Fruit fly (Drosophila melanogaster) whole organism, pupa: ENCODE data around the gene CG6966.

ENCODE experiments used
- CG10348 ChIP-seq: fragments of 200-800 bp; sonication (Bioruptor generic); IDR thresholded peaks from 2 replicates; pipeline ENCODE4 v1.3.6; 2022; ENCODE audit warnings: missing biosample characterization, missing genetic modification characterization
- CG12605 ChIP-seq: fragments of 200-800 bp; sonication (Bioruptor generic); IDR thresholded peaks from 2 replicates; pipeline ENCODE4 v1.3.6; 2022; ENCODE audit warnings: missing biosample characterization, missing genetic modification characterization
- CG13204 ChIP-seq: fragments of 200-800 bp; sonication (Bioruptor generic); optimal IDR thresholded peaks from 2 replicates; lab custom pipeline; 2018; ENCODE audit warnings: missing biosample characterization, mild to moderate bottlenecking, missing genetic modification characterization, moderate library complexity
- CG14655 ChIP-seq: fragments of 200-800 bp; sonication (Bioruptor generic); optimal IDR thresholded peaks from 3 replicates; lab custom pipeline; 2017; ENCODE audit warnings: mild to moderate bottlenecking, missing biosample characterization, missing genetic modification reagents, missing genetic modification characterization
- CG15710 ChIP-seq: fragments of 200-800 bp; sonication (Bioruptor generic); optimal IDR thresholded peaks from 2 replicates; lab custom pipeline; 2018; ENCODE audit warnings: missing biosample characterization, mild to moderate bottlenecking, missing genetic modification characterization, moderate library complexity
- CG17806 ChIP-seq: fragments of 200-800 bp; sonication (Bioruptor generic); optimal IDR thresholded peaks from 2 replicates; lab custom pipeline; 2018; ENCODE audit warnings: missing biosample characterization, mild to moderate bottlenecking, missing genetic modification characterization, moderate library complexity
- CG32121 ChIP-seq: fragments of 200-800 bp; sonication (Bioruptor generic); IDR thresholded peaks from 2 replicates; pipeline ENCODE4 v1.3.6; 2022; ENCODE audit warnings: missing biosample characterization, missing genetic modification characterization
- CG34367 ChIP-seq: fragments of 200-800 bp; sonication (Bioruptor generic); optimal IDR thresholded peaks from 2 replicates; lab custom pipeline; 2018; ENCODE audit warnings: missing biosample characterization, mild to moderate bottlenecking, missing genetic modification characterization
- CG4496 ChIP-seq: fragments of 200-800 bp; sonication (Bioruptor generic); IDR thresholded peaks from 3 replicates; pipeline ENCODE4 v1.3.6; 2022; ENCODE audit warnings: missing biosample characterization, missing genetic modification characterization
- CG8159 ChIP-seq: fragments of 200-800 bp; sonication (Bioruptor generic); optimal IDR thresholded peaks from 3 replicates; lab custom pipeline; 2018; ENCODE audit warnings: missing biosample characterization, mild to moderate bottlenecking, missing genetic modification characterization, moderate library complexity
- CG8301 ChIP-seq: fragments of 200-800 bp; sonication (Bioruptor generic); optimal IDR thresholded peaks from 2 replicates; lab custom pipeline; 2018; ENCODE audit warnings: missing biosample characterization, mild to moderate bottlenecking, missing genetic modification characterization
- CG9948 ChIP-seq: fragments of 200-800 bp; sonication (Bioruptor generic); optimal IDR thresholded peaks from 2 replicates; lab custom pipeline; 2018; ENCODE audit warnings: missing biosample characterization, mild to moderate bottlenecking, missing genetic modification characterization, moderate library complexity
- D1 ChIP-seq: fragments of 200-800 bp; sonication (Bioruptor generic); optimal IDR thresholded peaks from 2 replicates; lab custom pipeline; 2018; ENCODE audit warnings: missing biosample characterization, mild to moderate bottlenecking, missing genetic modification characterization, moderate library complexity
- EcR ChIP-seq: fragments of 200-800 bp; sonication (Bioruptor generic); optimal IDR thresholded peaks from 3 replicates; lab custom pipeline; 2019; ENCODE audit warnings: missing biosample characterization, missing genetic modification characterization, mild to moderate bottlenecking, moderate library complexity, missing genetic modification reagents
- Ets98B ChIP-seq: fragments of 200-800 bp; sonication (Bioruptor generic); IDR thresholded peaks from 2 replicates; pipeline ENCODE4 v1.3.6; 2022; ENCODE audit warnings: missing biosample characterization, missing genetic modification characterization
- Pif1A ChIP-seq: fragments of 200-800 bp; sonication (Bioruptor generic); optimal IDR thresholded peaks from 3 replicates; lab custom pipeline; 2016; ENCODE audit warnings: missing biosample characterization, missing genetic modification characterization
- Pif1B ChIP-seq: fragments of 200-800 bp; sonication (Bioruptor generic); optimal IDR thresholded peaks from 3 replicates; lab custom pipeline; 2016; ENCODE audit warnings: missing biosample characterization, missing genetic modification characterization
- Snoo ChIP-seq: fragments of 200-800 bp; sonication (Bioruptor generic); optimal IDR thresholded peaks from 3 replicates; lab custom pipeline; 2017; ENCODE audit warnings: missing biosample characterization, mild to moderate bottlenecking, missing genetic modification characterization, inconsistent platforms
- fd96Ca ChIP-seq: fragments of 200-800 bp; sonication (Bioruptor generic); IDR thresholded peaks from 3 replicates; pipeline ENCODE4 v1.3.6; 2022; ENCODE audit warnings: missing biosample characterization, missing genetic modification characterization
- gl ChIP-seq: fragments of 200-800 bp; sonication (Bioruptor generic); optimal IDR thresholded peaks from 2 replicates; lab custom pipeline; 2018; ENCODE audit warnings: missing biosample characterization, mild to moderate bottlenecking, missing genetic modification characterization
- rn ChIP-seq: fragments of 200-800 bp; sonication (Bioruptor generic); IDR thresholded peaks from 2 replicates; pipeline ENCODE4 v1.3.6; 2022; ENCODE audit warnings: missing biosample characterization, missing genetic modification characterization

Gene CG6966

dm6 chr3R:15110135-15110534 is 14.7 kb upstream of the CG6966 start:
- 0 out of 3 replicates have a peak, but pooled peaks have one; percentile 36 for TF ChIP-seq fd96Ca (GFP tag; lab: Robert Waterston, UW)
- no peak for TF ChIP-seq CG10348
- TF ChIP-seq CG34367 (tag; lab: Kevin White, UChicago) = no peak
- no peak for TF ChIP-seq Snoo
- TF ChIP-seq CG13204 (GFP tag; lab: Kevin White, UChicago) = no peak
- TF ChIP-seq Pif1B (GFP tag; lab: Kevin White, UChicago) = no peak
- no peak for TF ChIP-seq D1
- TF ChIP-seq CG15710 (tag; lab: Kevin White, UChicago) = peak; percentile 13
- TF ChIP-seq CG4496 (GFP tag; lab: Robert Waterston, UW) = peak; percentile 58; the same call in 2 of the 3 replicates
- TF ChIP-seq CG9948 (tag; lab: Kevin White, UChicago) = no peak
- TF ChIP-seq CG8159 (tag; lab: Kevin White, UChicago) = peak; percentile 27
- 0 out of 2 replicates have a peak, but pooled peaks have one; percentile 16 for TF ChIP-seq rn (GFP tag; lab: Robert Waterston, UW)
- TF ChIP-seq CG32121 = 0 out of 2 replicates have a peak, but pooled peaks have one; percentile 27
- peak; percentile 38 for TF ChIP-seq CG14655 (GFP tag; lab: Kevin White, UChicago)
- no peak for TF ChIP-seq CG17806
- peak; percentile 48 for TF ChIP-seq CG8301 (tag; lab: Kevin White, UChicago)
- peak; percentile 17 for TF ChIP-seq Pif1A (GFP tag; lab: Kevin White, UChicago)
- TF ChIP-seq Ets98B (GFP tag; lab: Robert Waterston, UW) = peak; percentile 56
- no peak for TF ChIP-seq CG12605 (GFP tag; lab: Robert Waterston, UW)
- no peak for TF ChIP-seq EcR (GFP tag; lab: Kevin White, UChicago)
- no peak for TF ChIP-seq gl (tag; lab: Kevin White, UChicago)

dm6 chr3R:15094929-15095236 is 548 bp downstream of the CG6966 start:
- no peak for TF ChIP-seq CG32121
- TF ChIP-seq CG10348 = no peak
- no peak for TF ChIP-seq CG15710 (tag; lab: Kevin White, UChicago)
- TF ChIP-seq, all 21 proteins: peak for 0

DNA sequence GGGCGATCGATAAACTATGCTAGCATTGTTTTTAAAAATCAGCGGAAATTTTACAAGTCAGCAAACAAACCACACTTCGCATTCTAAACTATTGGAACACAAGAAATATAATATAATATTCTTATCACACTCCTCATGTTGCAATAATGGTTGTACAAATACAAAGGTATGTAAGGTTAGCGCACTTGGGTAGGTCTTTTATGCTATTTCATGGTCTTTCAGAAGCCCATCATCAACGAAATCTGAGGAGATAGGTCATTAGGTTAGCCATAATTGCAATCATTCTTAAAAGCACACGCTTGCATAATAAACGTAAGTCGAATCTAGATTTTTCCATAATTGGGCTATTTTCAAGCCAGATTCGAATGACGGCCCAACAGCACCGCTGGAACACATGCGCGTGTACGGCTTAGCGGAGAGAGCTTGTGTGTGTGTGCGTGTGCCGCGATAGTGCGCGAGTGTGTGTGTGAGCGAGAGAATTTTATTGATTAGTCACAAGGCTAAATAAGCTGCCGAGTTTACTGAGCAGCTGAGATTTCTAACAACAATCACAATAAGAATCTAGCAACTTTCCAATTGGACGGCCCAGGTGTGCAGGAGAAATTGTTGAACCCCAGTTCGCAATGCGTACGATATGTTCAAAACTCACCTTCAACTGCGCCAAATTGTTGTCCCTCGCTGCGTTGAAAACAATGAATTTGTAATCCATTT is 1.1 kb downstream of the CG6966 start:
- TF ChIP-seq CG32121 (no peak), gl (tag; lab: Kevin White, UChicago) (no peak), CG14655 (GFP tag; lab: Kevin White, UChicago) (peak; percentile 30), CG8301 (tag; lab: Kevin White, UChicago) (no peak), CG13204 (GFP tag; lab: Kevin White, UChicago) (no peak), CG4496 (GFP tag; lab: Robert Waterston, UW) (no peak), CG15710 (tag; lab: Kevin White, UChicago) (no peak), EcR (GFP tag; lab: Kevin White, UChicago) (no peak), CG17806 (no peak), Pif1A (GFP tag; lab: Kevin White, UChicago) (no peak), CG34367 (tag; lab: Kevin White, UChicago) (no peak), CG9948 (tag; lab: Kevin White, UChicago) (no peak), Pif1B (GFP tag; lab: Kevin White, UChicago) (no peak), D1 (no peak), Ets98B (GFP tag; lab: Robert Waterston, UW) (no peak), Snoo (peak; percentile 15), CG10348 (no peak), fd96Ca (GFP tag; lab: Robert Waterston, UW) (no peak), CG8159 (tag; lab: Kevin White, UChicago) (peak; percentile 3), CG12605 (GFP tag; lab: Robert Waterston, UW) (no peak), rn (GFP tag; lab: Robert Waterston, UW) (no peak)

DNA sequence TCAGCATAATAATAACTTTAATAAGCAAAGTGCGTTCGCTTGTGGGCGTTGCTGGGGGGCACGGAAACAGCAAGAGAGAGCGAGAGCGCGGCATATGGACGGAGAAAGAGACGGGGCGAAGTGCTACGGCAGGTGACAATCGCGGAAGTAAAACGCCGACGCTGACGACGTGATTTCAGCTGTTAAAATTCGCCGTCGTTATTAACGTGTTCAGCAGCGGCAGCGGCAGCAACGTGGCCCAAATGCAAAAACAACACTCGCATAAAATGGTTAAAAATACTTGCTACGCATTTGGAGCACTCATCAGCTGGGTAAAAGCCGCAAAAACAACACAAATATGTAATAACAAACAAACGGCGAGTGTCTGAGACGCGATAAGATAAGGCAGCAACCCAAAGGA is 2.6 kb downstream of the CG6966 start:
- TF ChIP-seq CG12605 (GFP tag; lab: Robert Waterston, UW) (no peak), CG4496 (GFP tag; lab: Robert Waterston, UW) (peak; percentile 13; the same call in 1 of the 3 replicates), CG13204 (GFP tag; lab: Kevin White, UChicago) (no peak), CG15710 (tag; lab: Kevin White, UChicago) (no peak), Pif1A (GFP tag; lab: Kevin White, UChicago) (no peak), CG17806 (no peak)

DNA sequence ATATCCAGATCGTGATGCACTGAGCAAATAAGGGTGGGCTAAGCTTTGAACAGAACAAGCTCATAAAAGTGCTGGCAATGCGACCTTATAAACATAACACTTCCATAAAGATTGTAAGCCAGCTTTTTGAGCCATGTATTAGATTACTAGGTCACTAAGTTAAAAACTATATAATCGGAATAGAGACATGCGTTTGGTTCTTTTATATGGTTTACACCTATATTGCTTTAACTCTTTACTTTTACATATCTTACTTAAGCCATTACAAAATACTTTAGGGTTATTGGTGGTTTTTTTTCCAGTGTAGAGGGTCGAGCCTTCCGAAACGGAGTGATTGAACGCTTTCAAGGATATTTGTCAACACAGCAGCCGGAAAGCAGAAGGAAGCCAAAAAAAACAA is 3.1 kb downstream of the CG6966 start:
- TF ChIP-seq Snoo (peak; percentile 78), CG17806 (peak; percentile 71), CG8159 (tag; lab: Kevin White, UChicago) (peak; percentile 90), CG4496 (GFP tag; lab: Robert Waterston, UW) (peak; percentile 33; the same call in 1 of the 3 replicates), gl (tag; lab: Kevin White, UChicago) (peak; percentile 47), CG10348 (no peak), CG12605 (GFP tag; lab: Robert Waterston, UW) (no peak), Ets98B (GFP tag; lab: Robert Waterston, UW) (no peak), CG32121 (no peak), CG34367 (tag; lab: Kevin White, UChicago) (peak; percentile 78), CG14655 (GFP tag; lab: Kevin White, UChicago) (peak; percentile 74), fd96Ca (GFP tag; lab: Robert Waterston, UW) (no peak), CG8301 (tag; lab: Kevin White, UChicago) (peak; percentile 65), Pif1B (GFP tag; lab: Kevin White, UChicago) (peak; percentile 61), rn (GFP tag; lab: Robert Waterston, UW) (no peak), Pif1A (GFP tag; lab: Kevin White, UChicago) (peak; percentile 82), EcR (GFP tag; lab: Kevin White, UChicago) (peak; percentile 89), CG15710 (tag; lab: Kevin White, UChicago) (peak; percentile 90), CG9948 (tag; lab: Kevin White, UChicago) (peak; percentile 82), D1 (peak; percentile 49), CG13204 (GFP tag; lab: Kevin White, UChicago) (peak; percentile 38)
